Fruit fly (Drosophila melanogaster) whole organism, prepupa: ENCODE data around the gene CG4218.

ENCODE experiments used
- CG32006 ChIP-seq: fragments of 200-800 bp; sonication (Bioruptor generic); optimal IDR thresholded peaks from 3 replicates; lab custom pipeline; 2017; ENCODE audit warnings: missing biosample characterization, mild to moderate bottlenecking, missing genetic modification characterization
- Lpt ChIP-seq: fragments of 200-800 bp; sonication (Bioruptor generic); optimal IDR thresholded peaks from 3 replicates; lab custom pipeline; 2016; ENCODE audit warnings: missing biosample characterization, missing genetic modification characterization
- Sox102F ChIP-seq: fragments of 200-800 bp; sonication (Bioruptor generic); optimal IDR thresholded peaks from 2 replicates; lab custom pipeline; 2016; ENCODE audit warnings: missing biosample characterization, mild to moderate bottlenecking, missing genetic modification characterization
- eg ChIP-seq: fragments of 200-800 bp; sonication (Bioruptor generic); IDR thresholded peaks from 3 replicates; pipeline ENCODE4 v1.3.6; 2022; ENCODE audit warnings: missing biosample characterization, missing genetic modification characterization
- svp ChIP-seq: fragments of 200-800 bp; sonication (Bioruptor generic); peaks from one replicate; lab custom pipeline; 2016; ENCODE audit warnings: missing biosample characterization, missing genetic modification characterization

- no peak for TF ChIP-seq CG32006 (GFP tag; lab: Kevin White, UChicago)
- TF ChIP-seq Sox102F (GFP tag; lab: Kevin White, UChicago): no peak
- no peak for TF ChIP-seq Lpt
- peak; percentile 53 for TF ChIP-seq svp (GFP tag; lab: Kevin White, UChicago)
- TF ChIP-seq eg (GFP tag; lab: Robert Waterston, UW): no peak
Measured at dm6 chr2L:14570843-14571242, 21.9 kb upstream of the CG4218 start.
